Worm (Caenorhabditis elegans) whole organism, late embryonic: ENCODE results near the gene gon-14.

Experiments used
- C38D4.7 ChIP-seq: fragments of 200-800 bp; sonication (Bioruptor generic); optimal IDR thresholded peaks from 2 replicates; lab custom pipeline; 2018; ENCODE audit warnings: mild to moderate bottlenecking, missing genetic modification characterization, moderate library complexity, missing compliant biosample characterization
- ama-1 ChIP-seq: fragments of 150-350 bp; optimal IDR thresholded peaks from 2 replicates; lab custom pipeline; 2014
- ceh-19 ChIP-seq: fragments of 200-800 bp; sonication (Bioruptor generic); optimal IDR thresholded peaks from 2 replicates; lab custom pipeline; 2018; ENCODE audit warnings: mild to moderate bottlenecking, missing genetic modification characterization, missing compliant biosample characterization
- ceh-6 ChIP-seq: fragments of 200-800 bp; sonication (Bioruptor generic); optimal IDR thresholded peaks from 2 replicates; lab custom pipeline; 2018; ENCODE audit warnings: mild to moderate bottlenecking, missing genetic modification characterization, missing compliant biosample characterization
- dmd-4 ChIP-seq: sonication (generic microtip); optimal IDR thresholded peaks from 2 replicates; lab custom pipeline; 2016; ENCODE audit warnings: borderline replicate concordance, missing genetic modification characterization, missing compliant biosample characterization
- hlh-13 ChIP-seq: fragments of 200-800 bp; sonication (Bioruptor generic); optimal IDR thresholded peaks from 2 replicates; lab custom pipeline; 2018; ENCODE audit warnings: mild to moderate bottlenecking, missing genetic modification characterization, missing compliant biosample characterization
- hlh-30 ChIP-seq: sonication (generic microtip); optimal IDR thresholded peaks from 2 replicates; lab custom pipeline; 2017; ENCODE audit warnings: antibody characterized with exemption, missing genetic modification characterization, missing compliant biosample characterization; ENCODE audit not compliant: insufficient read depth
- lin-11 ChIP-seq: fragments of 200-800 bp; sonication (Bioruptor generic); optimal IDR thresholded peaks from 2 replicates; lab custom pipeline; 2018; ENCODE audit warnings: mild to moderate bottlenecking, missing genetic modification characterization, missing compliant biosample characterization
- nfya-1 ChIP-seq: sonication (generic microtip); optimal IDR thresholded peaks from 2 replicates; lab custom pipeline; 2017; ENCODE audit warnings: missing genetic modification characterization, mild to moderate bottlenecking, missing compliant biosample characterization, antibody characterized with exemption, moderate library complexity
- syd-9 ChIP-seq: sonication (generic microtip); optimal IDR thresholded peaks from 2 replicates; lab custom pipeline; 2016; ENCODE audit warnings: mild to moderate bottlenecking, missing genetic modification characterization, moderate library complexity, missing compliant biosample characterization

- TF ChIP-seq lin-11 (tag; lab: Kevin White, UChicago) (no peak), nfya-1 (tag; lab: Kevin White, UChicago) (no peak), syd-9 (tag; lab: Kevin White, UChicago) (no peak), C38D4.7 (GFP tag; lab: Kevin White, UChicago) (no peak), hlh-13 (no peak), hlh-30 (no peak), dmd-4 (tag; lab: Kevin White, UChicago) (no peak), ceh-6 (GFP tag; lab: Kevin White, UChicago) (no peak), ceh-19 (no peak), ama-1 (lab: Kevin White, UChicago) (no peak)
These were observed 51.9 kb downstream of the gon-14 start, which contains the start of gene spp-26 for ce11 chrV:6559105-6559504.
